Worm (Caenorhabditis elegans) whole organism, L2 larva: Measurements from ENCODE around the gene ZK892.5.
A peak's percentile ranks its signal among the peaks of the same experiment; 100 is the strongest.
"Not testable (repeated sequence)": the region's sequence is repeated elsewhere in the genome, so short reads cannot be mapped to it uniquely, and the experiment has no call there.

ENCODE experiments used
- F13H6.1 ChIP-seq: sonication (generic microtip); optimal IDR thresholded peaks from 2 replicates; lab custom pipeline; 2016; ENCODE audit warnings: missing genetic modification characterization, missing compliant biosample characterization
- R02D3.7 ChIP-seq: fragments of 150-350 bp; optimal IDR thresholded peaks from 2 replicates; lab custom pipeline; 2014; ENCODE audit warnings: missing biosample characterization, missing genetic modification characterization
- Y55F3AM.14 ChIP-seq: fragments of 200-800 bp; sonication (Bioruptor generic); optimal IDR thresholded peaks from 2 replicates; lab custom pipeline; 2018; ENCODE audit warnings: mild to moderate bottlenecking, missing genetic modification characterization, missing compliant biosample characterization
- aly-2 ChIP-seq: fragments of 150-350 bp; optimal IDR thresholded peaks from 2 replicates; lab custom pipeline; 2014; ENCODE audit warnings: missing biosample characterization, missing genetic modification characterization
- ama-1 ChIP-seq: fragments of 150-350 bp; optimal IDR thresholded peaks from 2 replicates; lab custom pipeline; 2018; ENCODE audit warnings: inconsistent platforms
- blmp-1 ChIP-seq: sonication (generic microtip); optimal IDR thresholded peaks from 2 replicates; lab custom pipeline; 2017; ENCODE audit warnings: missing genetic modification characterization, mild to moderate bottlenecking, missing compliant biosample characterization, antibody characterized with exemption, moderate library complexity; ENCODE audit not compliant: insufficient read depth
- ceh-82 ChIP-seq: fragments of 150-350 bp; optimal IDR thresholded peaks from 2 replicates; lab custom pipeline; 2014; ENCODE audit warnings: missing biosample characterization, missing genetic modification characterization
- crh-2 ChIP-seq: sonication (generic microtip); optimal IDR thresholded peaks from 2 replicates; lab custom pipeline; 2017; ENCODE audit warnings: missing biosample characterization, missing genetic modification characterization
- dmd-4 ChIP-seq: sonication (generic microtip); optimal IDR thresholded peaks from 2 replicates; lab custom pipeline; 2017; ENCODE audit warnings: missing biosample characterization, missing genetic modification characterization
- egl-27 ChIP-seq: sonication (generic microtip); optimal IDR thresholded peaks from 3 replicates; lab custom pipeline; 2017; ENCODE audit warnings: missing biosample characterization, missing genetic modification reagents, missing genetic modification characterization
- elt-1 ChIP-seq: fragments of 150-350 bp; optimal IDR thresholded peaks from 2 replicates; lab custom pipeline; 2014; ENCODE audit warnings: missing biosample characterization, missing genetic modification characterization
- fos-1 ChIP-seq: fragments of 150-350 bp; optimal IDR thresholded peaks from 2 replicates; lab custom pipeline; 2014; ENCODE audit warnings: missing biosample characterization, missing genetic modification characterization
- gmeb-1 ChIP-seq: fragments of 150-350 bp; optimal IDR thresholded peaks from 2 replicates; lab custom pipeline; 2014; ENCODE audit warnings: missing biosample characterization, missing genetic modification characterization
- lin-13 ChIP-seq: fragments of 150-350 bp; optimal IDR thresholded peaks from 2 replicates; lab custom pipeline; 2014; ENCODE audit warnings: missing biosample characterization, missing genetic modification reagents, missing genetic modification characterization
- lin-39 ChIP-seq: fragments of 150-350 bp; optimal IDR thresholded peaks from 2 replicates; lab custom pipeline; 2014; ENCODE audit warnings: missing biosample characterization, missing genetic modification reagents, missing genetic modification characterization
- lsy-2 ChIP-seq, 2 experiments: fragments of 150-350 bp in 1 of 2; sonication (generic microtip) in 1 of 2; optimal IDR thresholded peaks; 2 replicates each; lab custom pipeline; 2014 to 2017; ENCODE audit warnings: missing biosample characterization in 2 of 2, missing genetic modification characterization in 2 of 2
- mdl-1 ChIP-seq, 2 experiments: fragments of 150-350 bp in 1 of 2; sonication (generic microtip) in 1 of 2; optimal IDR thresholded peaks; 2 replicates each; lab custom pipeline; 2017; ENCODE audit warnings: missing biosample characterization in 2 of 2, missing genetic modification characterization in 2 of 2
- nhr-10 ChIP-seq: sonication (generic microtip); optimal IDR thresholded peaks from 2 replicates; lab custom pipeline; 2017; ENCODE audit warnings: missing biosample characterization, missing genetic modification characterization
- nhr-11 ChIP-seq: fragments of 150-350 bp; optimal IDR thresholded peaks from 2 replicates; lab custom pipeline; 2014; ENCODE audit warnings: missing biosample characterization, missing genetic modification characterization
- nhr-12 ChIP-seq: fragments of 150-350 bp; optimal IDR thresholded peaks from 2 replicates; lab custom pipeline; 2014; ENCODE audit warnings: missing biosample characterization, missing genetic modification characterization
- nhr-129 ChIP-seq: fragments of 150-350 bp; optimal IDR thresholded peaks from 2 replicates; lab custom pipeline; 2014; ENCODE audit warnings: missing biosample characterization, missing genetic modification characterization
- nhr-21 ChIP-seq: fragments of 150-350 bp; optimal IDR thresholded peaks from 2 replicates; lab custom pipeline; 2014; ENCODE audit warnings: missing biosample characterization, missing genetic modification characterization
- nhr-23 ChIP-seq: fragments of 150-350 bp; optimal IDR thresholded peaks from 2 replicates; lab custom pipeline; 2014; ENCODE audit warnings: missing biosample characterization, missing genetic modification reagents, missing genetic modification characterization
- nhr-237 ChIP-seq: fragments of 150-350 bp; optimal IDR thresholded peaks from 2 replicates; lab custom pipeline; 2014; ENCODE audit warnings: missing biosample characterization, missing genetic modification characterization
- nhr-25 ChIP-seq: fragments of 150-350 bp; sonication (generic microtip); optimal IDR thresholded peaks from 3 replicates; lab custom pipeline; 2014; ENCODE audit warnings: missing biosample characterization, missing genetic modification characterization
- nhr-6 ChIP-seq: fragments of 150-350 bp; optimal IDR thresholded peaks from 2 replicates; lab custom pipeline; 2014; ENCODE audit warnings: missing biosample characterization, missing genetic modification characterization
- nhr-77 ChIP-seq: fragments of 150-350 bp; optimal IDR thresholded peaks from 2 replicates; lab custom pipeline; 2014; ENCODE audit warnings: missing biosample characterization, missing genetic modification characterization
- peb-1 ChIP-seq: fragments of 150-350 bp; optimal IDR thresholded peaks from 2 replicates; lab custom pipeline; 2014; ENCODE audit warnings: missing biosample characterization, missing genetic modification characterization
- sem-4 ChIP-seq: fragments of 150-350 bp; optimal IDR thresholded peaks from 2 replicates; lab custom pipeline; 2014; ENCODE audit warnings: missing biosample characterization, missing genetic modification reagents, missing genetic modification characterization
- sma-3 ChIP-seq: sonication (generic microtip); optimal IDR thresholded peaks from 2 replicates; lab custom pipeline; 2016; ENCODE audit warnings: missing genetic modification reagents, missing genetic modification characterization, missing compliant biosample characterization
- sma-9 ChIP-seq, 2 experiments: fragments of 150-350 bp in 1 of 2; sonication (generic microtip) in 1 of 2; optimal IDR thresholded peaks; 2 replicates each; lab custom pipeline; 2014 to 2016; ENCODE audit warnings: missing genetic modification characterization in 2 of 2, mild to moderate bottlenecking in 1 of 2, missing biosample characterization in 1 of 2, missing compliant biosample characterization in 1 of 2, missing genetic modification reagents in 1 of 2, moderate library complexity in 1 of 2
- snpc-4 ChIP-seq: fragments of 150-350 bp; optimal IDR thresholded peaks from 2 replicates; lab custom pipeline; 2014; ENCODE audit warnings: missing biosample characterization, missing genetic modification characterization
- unc-55 ChIP-seq: fragments of 150-350 bp; sonication (generic microtip); optimal IDR thresholded peaks from 3 replicates; lab custom pipeline; 2014; ENCODE audit warnings: missing biosample characterization, missing genetic modification reagents, missing genetic modification characterization
- unc-62 ChIP-seq: fragments of 150-350 bp; optimal IDR thresholded peaks from 2 replicates; lab custom pipeline; 2014; ENCODE audit warnings: missing biosample characterization, missing genetic modification reagents, missing genetic modification characterization
- zag-1 ChIP-seq: fragments of 150-350 bp; optimal IDR thresholded peaks from 2 replicates; lab custom pipeline; 2014; ENCODE audit warnings: missing biosample characterization, missing genetic modification characterization
- ztf-1 ChIP-seq: fragments of 200-800 bp; sonication (Bioruptor generic); conservative IDR thresholded peaks from 2 replicates; pipeline ENCODE4 v1.3.6; 2022; ENCODE audit warnings: missing genetic modification characterization, missing compliant biosample characterization
- ztf-11 ChIP-seq: sonication (generic microtip); optimal IDR thresholded peaks from 2 replicates; lab custom pipeline; 2017; ENCODE audit warnings: missing biosample characterization, missing genetic modification characterization

The ZK892.5 gene

DNA sequence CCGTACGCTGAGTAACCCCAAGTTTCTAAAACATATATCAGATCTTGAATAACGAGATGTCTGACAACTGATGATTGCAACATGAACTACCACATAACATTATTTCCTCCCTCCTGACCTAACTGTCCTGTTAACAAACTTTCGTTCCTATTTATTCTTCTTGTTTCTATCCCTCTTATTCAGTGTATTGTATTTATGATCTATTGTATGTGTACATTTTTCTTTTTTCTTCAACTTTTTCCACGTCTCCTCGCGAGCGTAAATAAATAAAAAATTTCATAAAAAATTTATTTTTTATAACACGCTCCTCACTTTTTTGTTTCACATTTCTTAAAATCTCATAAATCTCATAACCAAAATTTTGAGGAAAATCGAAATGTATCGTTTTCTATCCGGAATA lies 1.8 kb upstream of the ZK892.5 start, which contains the start of gene ZK892.4:
Gene ZK892.4 (plus strand): TSS at position 301 of the 400 bp plus-strand sequence.
- not testable (repeated sequence) for TF ChIP-seq Y55F3AM.14 (GFP tag; lab: Kevin White, UChicago); dmd-4; nhr-77 (tag; lab: Kevin White, UChicago)

DNA sequence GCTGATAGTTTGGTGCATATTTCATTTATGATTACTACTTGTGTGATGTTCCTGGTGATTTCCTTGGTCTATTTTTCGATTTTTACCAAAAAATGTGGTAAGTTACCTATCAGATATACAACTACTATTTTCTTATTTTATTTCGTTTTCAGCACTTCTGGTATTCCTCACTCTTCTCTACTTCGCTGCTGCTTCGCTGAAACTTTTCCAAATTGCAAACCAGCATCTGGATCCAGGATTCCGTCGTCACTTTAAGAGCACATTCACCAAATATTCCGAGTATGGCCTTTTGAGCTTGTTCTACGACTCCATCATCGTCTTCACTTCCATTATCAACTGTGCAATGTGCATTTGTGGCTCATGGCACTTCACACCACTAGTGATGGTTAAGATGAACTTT lies 535 bp downstream of the ZK892.5 start:
- TF ChIP-seq nhr-12 (tag; lab: Kevin White, UChicago) (no peak), nhr-23 (tag; lab: Kevin White, UChicago) (no peak), ztf-11 (no peak), F13H6.1 (tag; lab: Kevin White, UChicago) (no peak), lin-39 (tag; lab: Kevin White, UChicago) (no peak), nhr-237 (tag; lab: Kevin White, UChicago) (no peak), ztf-1 (GFP tag; lab: Robert Waterston, UW) (no peak), R02D3.7 (tag; lab: Kevin White, UChicago) (no peak)

DNA sequence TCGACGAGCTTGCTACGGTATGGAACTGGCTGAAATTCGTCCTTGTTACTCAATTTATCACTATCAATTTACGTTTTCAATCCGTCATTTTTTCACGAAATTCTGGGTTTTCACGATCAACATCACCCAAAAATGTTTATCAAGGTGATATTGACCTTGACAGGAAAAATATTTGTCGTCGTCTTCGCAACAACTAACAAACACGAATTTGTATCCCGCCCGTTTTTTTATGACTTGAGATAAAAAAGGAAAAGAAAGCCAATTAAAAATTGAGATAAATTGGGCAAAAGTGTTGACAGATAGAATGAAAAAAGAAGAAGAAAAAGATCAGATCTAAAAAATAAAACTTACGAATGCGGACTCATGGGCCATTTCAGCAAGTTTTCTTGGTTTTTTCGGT lies 2.9 kb downstream of the ZK892.5 start:
- peak; percentile 70 for TF ChIP-seq nhr-25 (tag; lab: Kevin White, UChicago)
- TF ChIP-seq sem-4 (tag; lab: Kevin White, UChicago) = no peak
- no peak for TF ChIP-seq nhr-77 (tag; lab: Kevin White, UChicago)

DNA sequence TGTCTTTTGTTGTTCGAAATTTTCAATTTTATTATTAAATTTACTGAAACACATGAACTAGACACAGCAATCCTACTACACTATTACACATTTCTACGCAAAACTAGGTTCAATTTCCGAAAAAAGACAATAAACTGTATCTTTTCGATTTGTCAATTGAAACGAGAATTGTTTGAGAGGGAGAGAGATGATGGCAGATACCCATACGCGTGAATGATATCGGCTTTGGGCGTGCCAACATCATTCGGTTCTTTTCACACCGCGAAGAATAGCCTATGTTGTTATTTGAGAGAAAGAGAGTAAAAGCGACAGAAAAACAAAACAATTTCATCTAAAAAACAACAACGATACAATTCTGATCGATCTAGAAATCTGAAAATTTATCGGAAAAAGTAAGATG lies 3.7 kb downstream of the ZK892.5 start:
- peak; percentile 43 for TF ChIP-seq sma-3 (GFP tag; lab: Kevin White, UChicago)
- TF ChIP-seq nhr-25 (tag; lab: Kevin White, UChicago) = peak; percentile 21
- no peak for TF ChIP-seq snpc-4 (tag; lab: Kevin White, UChicago)
- TF ChIP-seq, all 48 proteins: peak for 2

DNA sequence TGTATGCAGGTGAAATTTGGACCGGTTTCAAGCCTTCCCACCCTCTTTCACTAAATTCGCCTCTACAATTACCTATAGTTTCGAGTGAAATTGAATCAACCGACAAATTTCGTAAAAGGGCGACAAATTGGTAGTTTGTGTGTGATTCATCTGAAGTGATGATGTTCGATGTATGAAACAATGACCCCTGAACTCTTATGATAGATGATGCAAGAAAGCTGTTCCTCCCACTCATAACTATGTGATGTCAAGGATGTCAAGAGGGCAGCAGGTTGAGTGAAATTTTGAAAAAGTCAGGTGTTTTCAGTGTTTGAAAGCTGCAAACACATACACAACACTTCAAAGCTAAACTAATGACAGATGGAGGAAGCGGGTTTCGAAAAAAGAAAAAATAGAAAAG lies 4.5 kb downstream of the ZK892.5 start:
- TF ChIP-seq egl-27 (no peak), unc-62 (GFP tag; lab: Kevin White, UChicago) (no peak), unc-55 (GFP tag; lab: Kevin White, UChicago) (no peak), nhr-25 (tag; lab: Kevin White, UChicago) (peak; percentile 24), R02D3.7 (tag; lab: Kevin White, UChicago) (no peak), nhr-10 (tag; lab: Kevin White, UChicago) (no peak), zag-1 (tag; lab: Kevin White, UChicago) (no peak), lsy-2 (tag; optimal IDR thresholded peaks at IDR 0.05; lab: Kevin White, UChicago) (no peak), fos-1 (tag; lab: Kevin White, UChicago) (no peak), peb-1 (no peak), F13H6.1 (tag; lab: Kevin White, UChicago) (peak; percentile 23), nhr-129 (peak; percentile 82), nhr-6 (tag; lab: Kevin White, UChicago) (no peak), aly-2 (no peak), sma-9 (GFP tag; optimal IDR thresholded peaks at IDR 0.05; lab: Kevin White, UChicago) (peak; percentile 42), sma-9 (tag; optimal IDR thresholded peaks at IDR 0.05; lab: Kevin White, UChicago) (no peak), gmeb-1 (tag; lab: Kevin White, UChicago) (no peak), mdl-1 (tag; optimal IDR thresholded peaks at IDR 0.05; lab: Kevin White, UChicago) (no peak), lin-13 (GFP tag; lab: Kevin White, UChicago) (no peak), blmp-1 (tag; lab: Kevin White, UChicago) (no peak), elt-1 (tag; lab: Kevin White, UChicago) (no peak), nhr-21 (no peak), nhr-11 (tag; lab: Kevin White, UChicago) (no peak), dmd-4 (no peak), nhr-12 (tag; lab: Kevin White, UChicago) (no peak), ceh-82 (tag; lab: Kevin White, UChicago) (no peak), nhr-237 (tag; lab: Kevin White, UChicago) (no peak), ama-1 (lab: Kevin White, UChicago) (no peak), sem-4 (tag; lab: Kevin White, UChicago) (no peak), crh-2 (tag; lab: Kevin White, UChicago) (no peak)
